Fruit fly (Drosophila melanogaster) whole organism, adult: ENCODE results near the gene mTerf3.
A peak's percentile ranks its signal among the peaks of the same experiment; 100 is the strongest.

Experiments
- CG11617 ChIP-seq: fragments of 200-800 bp; sonication (Bioruptor generic); optimal IDR thresholded peaks from 2 replicates; lab custom pipeline; 2017; ENCODE audit warnings: mild to moderate bottlenecking, missing biosample characterization, missing genetic modification reagents, missing genetic modification characterization
- CG12768 ChIP-seq: fragments of 200-800 bp; sonication (Bioruptor generic); optimal IDR thresholded peaks from 2 replicates; lab custom pipeline; 2017; ENCODE audit warnings: missing biosample characterization, missing genetic modification characterization, mild to moderate bottlenecking, moderate library complexity, missing genetic modification reagents
- CG14711 ChIP-seq: fragments of 200-800 bp; sonication (Bioruptor generic); optimal IDR thresholded peaks from 2 replicates; lab custom pipeline; 2018; ENCODE audit warnings: missing biosample characterization, mild to moderate bottlenecking, missing genetic modification characterization, moderate library complexity
- CG1620 ChIP-seq: fragments of 200-800 bp; sonication (Bioruptor generic); optimal IDR thresholded peaks from 2 replicates; lab custom pipeline; 2016; ENCODE audit warnings: missing biosample characterization, missing genetic modification characterization
- CG33017 ChIP-seq: fragments of 200-800 bp; sonication (Bioruptor generic); optimal IDR thresholded peaks from 2 replicates; lab custom pipeline; 2018; ENCODE audit warnings: missing biosample characterization, mild to moderate bottlenecking, missing genetic modification characterization, moderate library complexity
- CG5204 ChIP-seq: fragments of 200-800 bp; sonication (Bioruptor generic); optimal IDR thresholded peaks from 2 replicates; lab custom pipeline; 2016; ENCODE audit warnings: missing biosample characterization, missing genetic modification characterization
- CG7045 ChIP-seq: fragments of 200-800 bp; sonication (Bioruptor generic); optimal IDR thresholded peaks from 2 replicates; lab custom pipeline; 2017; ENCODE audit warnings: missing biosample characterization, mild to moderate bottlenecking, missing genetic modification characterization
- CG7101 ChIP-seq: fragments of 200-800 bp; sonication (Bioruptor generic); optimal IDR thresholded peaks from 2 replicates; lab custom pipeline; 2018; ENCODE audit warnings: missing biosample characterization, mild to moderate bottlenecking, missing genetic modification characterization, moderate library complexity
- Clk ChIP-seq: fragments of 200-800 bp; sonication (Bioruptor generic); optimal IDR thresholded peaks from 2 replicates; lab custom pipeline; 2017; ENCODE audit warnings: missing biosample characterization, missing genetic modification characterization
- Crg-1 ChIP-seq: fragments of 200-800 bp; sonication (Bioruptor generic); optimal IDR thresholded peaks from 2 replicates; lab custom pipeline; 2016; ENCODE audit warnings: missing biosample characterization, missing genetic modification characterization
- Hr96 ChIP-seq: fragments of 200-800 bp; sonication (Bioruptor generic); optimal IDR thresholded peaks from 2 replicates; lab custom pipeline; 2016; ENCODE audit warnings: missing biosample characterization, missing genetic modification characterization
- Mnt ChIP-seq: fragments of 200-800 bp; sonication (Bioruptor generic); optimal IDR thresholded peaks from 2 replicates; lab custom pipeline; 2016; ENCODE audit warnings: missing biosample characterization, mild to moderate bottlenecking, missing genetic modification characterization
- bab1 ChIP-seq: fragments of 200-800 bp; sonication (Bioruptor generic); optimal IDR thresholded peaks from 3 replicates; lab custom pipeline; 2019; ENCODE audit warnings: missing biosample characterization, mild to moderate bottlenecking, missing genetic modification characterization, moderate library complexity
- cic ChIP-seq: fragments of 200-800 bp; sonication (Bioruptor generic); optimal IDR thresholded peaks from 2 replicates; lab custom pipeline; 2017; ENCODE audit warnings: missing biosample characterization, mild to moderate bottlenecking, missing genetic modification characterization, moderate library complexity
- cnc ChIP-seq, 2 experiments: fragments of >200 bp; optimal IDR thresholded peaks; 2 replicates each; lab custom pipeline; 2017
- kay ChIP-seq: fragments of 200-800 bp; sonication (Bioruptor generic); peaks from one replicate; lab custom pipeline; 2016; ENCODE audit warnings: missing biosample characterization, missing genetic modification characterization, borderline replicate concordance
- ovo ChIP-seq: fragments of 200-800 bp; sonication (Bioruptor generic); optimal IDR thresholded peaks from 2 replicates; lab custom pipeline; 2016; ENCODE audit warnings: missing biosample characterization, missing genetic modification characterization
- pad ChIP-seq: fragments of 200-800 bp; sonication (Bioruptor generic); optimal IDR thresholded peaks from 3 replicates; lab custom pipeline; 2017; ENCODE audit warnings: missing biosample characterization, missing genetic modification characterization, mild to moderate bottlenecking, moderate library complexity, missing genetic modification reagents
- tj ChIP-seq: fragments of 200-800 bp; sonication (Bioruptor generic); optimal IDR thresholded peaks from 3 replicates; lab custom pipeline; 2017; ENCODE audit warnings: missing biosample characterization, mild to moderate bottlenecking, missing genetic modification characterization, moderate library complexity
- toe ChIP-seq: fragments of 200-800 bp; sonication (Bioruptor generic); optimal IDR thresholded peaks from 2 replicates; lab custom pipeline; 2016; ENCODE audit warnings: missing biosample characterization, missing genetic modification characterization

Gene mTerf3

dm6 chr3L:20526196-20526740 lies 5.7 kb upstream of the mTerf3 start, which contains the start of gene Nubp2:
Gene Nubp2 (plus strand): TSS chr3L:20526576.
- TF ChIP-seq toe (GFP tag; lab: Kevin White, UChicago) (peak; percentile 98), pad (GFP tag; lab: Kevin White, UChicago) (peak; percentile 86), kay (GFP tag; lab: Kevin White, UChicago) (peak; percentile 58), CG33017 (peak; percentile 88), tj (GFP tag; lab: Kevin White, UChicago) (peak; percentile 87), Mnt (peak; percentile 92), ovo (GFP tag; lab: Kevin White, UChicago) (peak; percentile 91), CG7045 (GFP tag; lab: Kevin White, UChicago) (peak; percentile 96), CG1620 (GFP tag; lab: Kevin White, UChicago) (peak; percentile 97), CG11617 (GFP tag; lab: Kevin White, UChicago) (peak; percentile 96), cic (GFP tag; lab: Kevin White, UChicago) (peak; percentile 68), CG7101 (tag; lab: Kevin White, UChicago) (peak; percentile 94), cnc (optimal IDR thresholded peaks at IDR 0.05; lab: Kevin White, UChicago) (no peak), CG5204 (peak; percentile 96), bab1 (GFP tag; lab: Kevin White, UChicago) (peak; percentile 96), Hr96 (GFP tag; lab: Kevin White, UChicago) (peak; percentile 94), Crg-1 (GFP tag; lab: Kevin White, UChicago) (peak; percentile 91), CG12768 (GFP tag; lab: Kevin White, UChicago) (peak; percentile 93), CG14711 (peak; percentile 88), Clk (GFP tag; lab: Kevin White, UChicago) (peak; percentile 90)

dm6 chr3L:20526143-20526195 lies 5.4 kb upstream of the mTerf3 start, which contains the start of gene Pss:
Gene Pss (minus strand): TSS chr3L:20526174.
- TF ChIP-seq CG33017 = no peak
- no peak for TF ChIP-seq CG11617 (GFP tag; lab: Kevin White, UChicago)
- TF ChIP-seq CG14711 = no peak
- no peak for TF ChIP-seq CG1620 (GFP tag; lab: Kevin White, UChicago)
- no peak for TF ChIP-seq cnc (optimal IDR thresholded peaks at IDR 0.05; lab: Kevin White, UChicago)

dm6 chr3L:20525743-20526142 lies 5.2 kb upstream of the mTerf3 start:
- TF ChIP-seq pad (GFP tag; lab: Kevin White, UChicago) (no peak), cic (GFP tag; lab: Kevin White, UChicago) (no peak), CG11617 (GFP tag; lab: Kevin White, UChicago) (no peak), CG12768 (GFP tag; lab: Kevin White, UChicago) (no peak), CG5204 (no peak)

- TF ChIP-seq pad (GFP tag; lab: Kevin White, UChicago) = no peak
- TF ChIP-seq tj (GFP tag; lab: Kevin White, UChicago) = peak; percentile 50
- no peak for TF ChIP-seq CG5204
- TF ChIP-seq Clk (GFP tag; lab: Kevin White, UChicago) = no peak
- TF ChIP-seq CG11617 (GFP tag; lab: Kevin White, UChicago) = no peak
- peak; percentile 81 for TF ChIP-seq cic (GFP tag; lab: Kevin White, UChicago)
- peak; percentile 60 for TF ChIP-seq Mnt
- peak; percentile 42 for TF ChIP-seq kay (GFP tag; lab: Kevin White, UChicago)
- no peak for TF ChIP-seq Crg-1 (GFP tag; lab: Kevin White, UChicago)
- TF ChIP-seq CG33017 = no peak
- no peak for TF ChIP-seq CG12768 (GFP tag; lab: Kevin White, UChicago)
- TF ChIP-seq bab1 (GFP tag; lab: Kevin White, UChicago) = no peak
- no peak for TF ChIP-seq toe (GFP tag; lab: Kevin White, UChicago)
Measured at dm6 chr3L:20524409-20525010, 3.9 kb upstream of the mTerf3 start.

dm6 chr3L:20518805-20519503 lies 1.6 kb downstream of the mTerf3 start, which contains the start of gene BNIP3:
Gene BNIP3 (minus strand): TSS chr3L:20519393.
- TF ChIP-seq tj (GFP tag; lab: Kevin White, UChicago) = peak; percentile 66
- peak; percentile 37 for TF ChIP-seq kay (GFP tag; lab: Kevin White, UChicago)
- TF ChIP-seq CG7101 (tag; lab: Kevin White, UChicago) = no peak
- TF ChIP-seq pad (GFP tag; lab: Kevin White, UChicago) = peak; percentile 74
- TF ChIP-seq CG33017 = peak; percentile 14
- no peak for TF ChIP-seq CG12768 (GFP tag; lab: Kevin White, UChicago)
- TF ChIP-seq cic (GFP tag; lab: Kevin White, UChicago) = peak; percentile 41
- TF ChIP-seq Mnt = peak; percentile 63
- TF ChIP-seq CG14711 = no peak
- TF ChIP-seq Hr96 (GFP tag; lab: Kevin White, UChicago) = no peak
- TF ChIP-seq ovo (GFP tag; lab: Kevin White, UChicago) = peak; percentile 52
- TF ChIP-seq CG11617 (GFP tag; lab: Kevin White, UChicago) = peak; percentile 26
